Worm (Caenorhabditis elegans) whole organism, midembryonic: ENCODE measurements around the gene slo-2.

Source experiments
- T22C8.4 ChIP-seq: fragments of 200-800 bp; sonication (Bioruptor generic); IDR thresholded peaks from 2 replicates; pipeline ENCODE4 v1.3.6; 2022; ENCODE audit warnings: missing genetic modification characterization, missing compliant biosample characterization
- cog-1 ChIP-seq: sonication (generic microtip); optimal IDR thresholded peaks from 2 replicates; lab custom pipeline; 2016; ENCODE audit warnings: missing genetic modification characterization, missing compliant biosample characterization
- flt-1 ChIP-seq: fragments of 200-800 bp; sonication (Bioruptor generic); IDR thresholded peaks from 2 replicates; pipeline ENCODE4 v1.3.6; 2022; ENCODE audit warnings: missing genetic modification characterization, missing compliant biosample characterization
- klf-2 ChIP-seq: fragments of 200-800 bp; sonication (Bioruptor generic); conservative IDR thresholded peaks from 2 replicates; pipeline ENCODE4 v1.3.6; 2022; ENCODE audit warnings: missing genetic modification reagents, missing genetic modification characterization, missing compliant biosample characterization
- med-1 ChIP-seq: sonication (generic microtip); optimal IDR thresholded peaks from 2 replicates; lab custom pipeline; 2017; ENCODE audit warnings: missing genetic modification characterization, mild to moderate bottlenecking, missing compliant biosample characterization, antibody characterized with exemption, missing genetic modification reagents; ENCODE audit not compliant: insufficient read depth
- ref-1 ChIP-seq: fragments of 200-800 bp; sonication (Bioruptor generic); conservative IDR thresholded peaks from 2 replicates; pipeline ENCODE4 v1.3.6; 2022; ENCODE audit warnings: missing genetic modification reagents, missing genetic modification characterization, missing compliant biosample characterization
- tab-1 ChIP-seq: fragments of 200-800 bp; sonication (Bioruptor generic); IDR thresholded peaks from 2 replicates; pipeline ENCODE4 v1.3.6; 2022; ENCODE audit warnings: missing genetic modification characterization, missing compliant biosample characterization
- ztf-23 ChIP-seq: fragments of 200-800 bp; sonication (Bioruptor generic); IDR thresholded peaks from 2 replicates; pipeline ENCODE4 v1.3.6; 2022; ENCODE audit warnings: missing genetic modification reagents, missing genetic modification characterization, missing compliant biosample characterization
- ztf-29 ChIP-seq: fragments of 200-800 bp; sonication (Bioruptor generic); IDR thresholded peaks from 2 replicates; pipeline ENCODE4 v1.3.6; 2022; ENCODE audit warnings: missing genetic modification reagents, missing genetic modification characterization, missing compliant biosample characterization

The slo-2 gene

DNA sequence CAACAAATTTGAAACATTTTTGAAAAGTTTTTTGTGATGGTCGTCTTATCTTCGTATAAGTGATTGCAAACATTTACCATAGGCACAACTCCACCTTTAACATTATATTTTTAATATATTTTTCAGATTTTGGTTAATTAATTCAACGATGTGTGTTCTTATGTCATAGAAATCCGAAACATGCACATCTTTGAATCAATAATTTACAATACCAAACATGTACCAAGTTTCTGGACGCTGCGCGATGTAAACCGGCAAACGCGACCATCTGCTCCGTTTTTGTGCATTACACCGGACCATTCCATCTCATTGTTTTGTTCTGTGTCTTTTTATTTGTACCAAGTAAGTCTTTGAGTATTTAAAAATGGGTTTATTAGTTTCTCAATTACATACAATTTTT, 48.2 kb downstream of the slo-2 start, which contains the start of gene pgp-4:
Gene pgp-4 (plus strand): TSS at position 301 of the 400 bp plus-strand sequence.
- TF ChIP-seq tab-1 (GFP tag; lab: Robert Waterston, UW) (no peak), med-1 (GFP tag; lab: Kevin White, UChicago) (no peak), cog-1 (tag; lab: Kevin White, UChicago) (no peak), T22C8.4 (GFP tag; lab: Robert Waterston, UW) (no peak), klf-2 (GFP tag; lab: Robert Waterston, UW) (no peak), flt-1 (no peak), ztf-23 (GFP tag; lab: Robert Waterston, UW) (no peak), ref-1 (no peak), ztf-29 (no peak)

ce11 chrX:11355856-11356255, 49.9 kb downstream of the slo-2 start:
- TF ChIP-seq ztf-23 (GFP tag; lab: Robert Waterston, UW): no peak
- no peak for TF ChIP-seq cog-1 (tag; lab: Kevin White, UChicago)
- TF ChIP-seq flt-1: no peak
- no peak for TF ChIP-seq med-1 (GFP tag; lab: Kevin White, UChicago)
- no peak for TF ChIP-seq ref-1
- TF ChIP-seq T22C8.4 (GFP tag; lab: Robert Waterston, UW): no peak
- no peak for TF ChIP-seq tab-1 (GFP tag; lab: Robert Waterston, UW)
- TF ChIP-seq ztf-29: no peak
- TF ChIP-seq klf-2 (GFP tag; lab: Robert Waterston, UW): no peak

ce11 chrX:11351856-11352255, 53.9 kb downstream of the slo-2 start, which contains the start of gene pgp-3:
TSS of gene pgp-3 (plus strand) at chrX:11352156.
- TF ChIP-seq T22C8.4 (GFP tag; lab: Robert Waterston, UW): no peak
- no peak for TF ChIP-seq ztf-29
- TF ChIP-seq ztf-23 (GFP tag; lab: Robert Waterston, UW): no peak
- no peak for TF ChIP-seq flt-1
- TF ChIP-seq med-1 (GFP tag; lab: Kevin White, UChicago): no peak
- no peak for TF ChIP-seq ref-1
- TF ChIP-seq klf-2 (GFP tag; lab: Robert Waterston, UW): no peak
- TF ChIP-seq cog-1 (tag; lab: Kevin White, UChicago): no peak
- no peak for TF ChIP-seq tab-1 (GFP tag; lab: Robert Waterston, UW)

DNA sequence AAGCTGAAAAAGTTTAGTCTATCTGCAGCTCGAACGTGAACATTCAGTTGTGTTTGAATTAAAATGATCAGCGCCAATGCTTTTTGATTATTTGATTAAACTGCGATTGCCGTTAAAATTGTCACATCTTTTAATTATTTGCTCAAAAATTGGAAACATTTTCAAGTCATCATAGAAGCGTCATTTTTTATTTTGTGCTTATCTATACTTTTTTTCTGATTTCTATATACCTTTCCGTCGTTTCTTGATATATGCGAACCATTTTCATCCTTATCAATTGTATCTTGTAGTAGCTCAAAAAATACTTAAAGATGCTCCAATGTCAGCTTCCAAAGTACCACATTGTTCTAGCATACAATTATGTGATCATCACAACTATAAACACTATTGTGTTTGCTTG, 54.4 kb downstream of the slo-2 start:
- no peak for TF ChIP-seq med-1 (GFP tag; lab: Kevin White, UChicago)
- TF ChIP-seq T22C8.4 (GFP tag; lab: Robert Waterston, UW): no peak
- TF ChIP-seq ztf-23 (GFP tag; lab: Robert Waterston, UW): no peak
- no peak for TF ChIP-seq tab-1 (GFP tag; lab: Robert Waterston, UW)

ce11 chrX:11346155-11346554, 59.6 kb downstream of the slo-2 start, which contains the start of gene oct-2:
TSS of gene oct-2 (plus strand) at chrX:11346455.
- no peak for TF ChIP-seq ztf-23 (GFP tag; lab: Robert Waterston, UW)
- TF ChIP-seq klf-2 (GFP tag; lab: Robert Waterston, UW): no peak
- TF ChIP-seq T22C8.4 (GFP tag; lab: Robert Waterston, UW): no peak
- no peak for TF ChIP-seq ztf-29
- TF ChIP-seq tab-1 (GFP tag; lab: Robert Waterston, UW): no peak
- no peak for TF ChIP-seq med-1 (GFP tag; lab: Kevin White, UChicago)
- no peak for TF ChIP-seq ref-1
- no peak for TF ChIP-seq flt-1
- TF ChIP-seq cog-1 (tag; lab: Kevin White, UChicago): no peak

ce11 chrX:11345471-11345870, 60.3 kb downstream of the slo-2 start:
- TF ChIP-seq tab-1 (GFP tag; lab: Robert Waterston, UW) (no peak), cog-1 (tag; lab: Kevin White, UChicago) (no peak), ztf-29 (no peak), T22C8.4 (GFP tag; lab: Robert Waterston, UW) (no peak), klf-2 (GFP tag; lab: Robert Waterston, UW) (no peak), ztf-23 (GFP tag; lab: Robert Waterston, UW) (no peak), med-1 (GFP tag; lab: Kevin White, UChicago) (no peak)

ce11 chrX:11344899-11345298, 60.8 kb downstream of the slo-2 start:
- TF ChIP-seq T22C8.4 (GFP tag; lab: Robert Waterston, UW) (no peak), cog-1 (tag; lab: Kevin White, UChicago) (no peak), tab-1 (GFP tag; lab: Robert Waterston, UW) (no peak), ztf-29 (no peak), ref-1 (no peak), ztf-23 (GFP tag; lab: Robert Waterston, UW) (no peak), flt-1 (no peak), med-1 (GFP tag; lab: Kevin White, UChicago) (no peak), klf-2 (GFP tag; lab: Robert Waterston, UW) (no peak)
